Fruit fly (Drosophila melanogaster): ENCODE measurements around the gene Ranbp21.
A peak's percentile ranks its signal among the peaks of the same experiment; 100 is the strongest.

The Ranbp21 gene

DNA sequence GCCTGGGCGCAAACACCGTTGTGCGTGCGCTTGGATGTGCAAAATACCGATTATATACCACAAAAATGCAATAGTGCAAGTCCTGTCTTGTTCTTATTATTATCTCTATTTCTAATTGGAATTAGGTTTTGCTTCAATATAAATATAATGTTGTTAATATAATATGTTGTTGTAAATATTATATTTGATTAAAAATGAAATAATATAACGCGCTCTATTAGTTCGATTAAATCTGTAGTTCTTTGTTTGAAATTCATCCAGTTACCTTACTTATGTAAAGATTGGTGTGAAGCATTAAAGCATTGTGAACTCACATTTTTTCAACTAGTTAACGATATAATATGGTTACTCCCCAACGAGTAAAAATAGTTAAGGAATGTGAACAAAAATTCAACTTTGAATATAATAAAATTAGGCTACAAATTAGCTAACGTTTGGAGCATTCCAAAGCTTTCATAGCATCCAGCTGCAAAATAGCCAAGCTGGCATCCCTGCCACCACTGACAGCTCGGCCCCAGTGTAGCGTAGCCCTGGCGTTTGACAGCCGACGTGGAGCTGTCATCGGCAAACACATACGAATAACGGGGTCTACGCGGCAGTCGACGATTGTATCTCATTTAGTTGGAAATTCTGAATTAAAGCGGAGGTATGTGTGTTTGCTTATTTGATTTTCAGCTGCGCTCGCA lies 9.1 kb downstream of the Ranbp21 start, which contains the start of the genes CG12237 and Sec61gamma (continued):
- peak; percentile 9; the same call in 1 of the 2 replicates for TF ChIP-seq CG14014 (GFP tag; IDR thresholded peaks at IDR 0.05)
- TF ChIP-seq Nf-YB (GFP tag; optimal IDR thresholded peaks at IDR 0.05) = peak; percentile 16
- peak; percentile 41 for TF ChIP-seq CG10267 (tag; optimal IDR thresholded peaks at IDR 0.05)
- TF ChIP-seq gro (GFP tag; optimal IDR thresholded peaks at IDR 0.05) = peak; percentile 26
- TF ChIP-seq chm (GFP tag; IDR thresholded peaks at IDR 0.05) = peak; percentile 41; the same call in 1 of the 2 replicates
- no peak for TF ChIP-seq Camta (GFP tag; optimal IDR thresholded peaks at IDR 0.05)
- TF ChIP-seq sob (GFP tag; IDR thresholded peaks at IDR 0.05) = 0 out of 2 replicates have a peak, but pooled peaks have one; percentile 28
- TF ChIP-seq Fer3 (tag; optimal IDR thresholded peaks at IDR 0.05) = peak; percentile 1
- peak; percentile 5 for TF ChIP-seq CG13775 (GFP tag; optimal IDR thresholded peaks at IDR 0.05)
- TF ChIP-seq HHEX (GFP tag; optimal IDR thresholded peaks at IDR 0.05) = peak; percentile 11
- TF ChIP-seq crp (GFP tag; optimal IDR thresholded peaks at IDR 0.05) = peak in 1 of 2 experiments; percentile 36
- TF ChIP-seq ssp (GFP tag; IDR thresholded peaks at IDR 0.05) = peak; percentile 30
- peak; percentile 58 for TF ChIP-seq slbo (GFP tag; IDR thresholded peaks at IDR 0.05)
- TF ChIP-seq HmgZ (tag; optimal IDR thresholded peaks at IDR 0.05) = peak; percentile 75
- peak; percentile 36 for TF ChIP-seq cg (GFP tag; optimal IDR thresholded peaks at IDR 0.05)
- TF ChIP-seq pzg (GFP tag; optimal IDR thresholded peaks at IDR 0.05) = peak; percentile 84
- peak; percentile 89 for TF ChIP-seq row (GFP tag; IDR thresholded peaks at IDR 0.05)
- peak; percentile 42 for TF ChIP-seq bcd (GFP tag; optimal IDR thresholded peaks at IDR 0.05)
- TF ChIP-seq CG33213 (GFP tag; optimal IDR thresholded peaks at IDR 0.05) = peak; percentile 39
- peak; percentile 58 for TF ChIP-seq Xbp1 (GFP tag; optimal IDR thresholded peaks at IDR 0.05)
- TF ChIP-seq Dref (GFP tag; IDR thresholded peaks at IDR 0.05) = peak; percentile 50
- peak; percentile 25 for TF ChIP-seq lilli (GFP tag; optimal IDR thresholded peaks at IDR 0.05)
- TF ChIP-seq gfzf (GFP tag; optimal IDR thresholded peaks at IDR 0.05) = peak; percentile 39

DNA sequence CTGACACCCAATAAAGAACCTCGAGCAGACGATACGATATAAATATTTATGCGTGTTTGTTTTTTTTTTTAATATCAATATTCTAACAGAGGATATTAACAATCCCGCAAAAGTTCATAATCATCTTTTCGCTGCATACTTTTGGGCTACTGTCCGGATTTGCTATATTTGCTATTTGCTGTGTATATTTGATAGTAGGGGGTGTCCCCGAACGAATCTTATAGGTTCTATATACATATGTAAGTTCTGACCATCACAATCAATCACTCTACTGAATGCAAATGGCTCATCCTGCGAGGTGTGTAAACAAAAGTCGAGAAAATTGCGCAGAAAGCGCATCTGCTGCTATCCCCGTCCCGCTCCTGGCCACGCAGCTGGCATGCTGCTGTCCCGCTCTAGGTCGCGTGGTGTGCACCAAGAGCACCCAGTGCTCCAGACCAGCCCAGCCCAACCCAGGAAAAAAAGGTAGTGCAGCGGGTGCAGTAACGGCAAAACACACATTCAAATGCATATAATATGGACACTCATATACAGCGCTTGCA lies 11.3 kb downstream of the Ranbp21 start:
- no peak for TF ChIP-seq ab (GFP tag; optimal IDR thresholded peaks at IDR 0.05)
- no peak for TF ChIP-seq CG32532 (GFP tag; IDR thresholded peaks at IDR 0.05)
- TF ChIP-seq CG8478 (optimal IDR thresholded peaks at IDR 0.05) = peak; percentile 59
- TF ChIP-seq Poxn (GFP tag; IDR thresholded peaks at IDR 0.05) = no peak
- TF ChIP-seq CG17359 (tag; optimal IDR thresholded peaks at IDR 0.05) = no peak
- peak; percentile 37 for TF ChIP-seq Med (GFP tag)
- no peak for TF ChIP-seq CG9215 (GFP tag; IDR thresholded peaks at IDR 0.05)
- TF ChIP-seq hbn (GFP tag; IDR thresholded peaks at IDR 0.05; ENCODE audit: partially characterized antibody) = no peak
- TF ChIP-seq CG12769 (tag; optimal IDR thresholded peaks at IDR 0.05) = no peak
- no peak for TF ChIP-seq CG16815 (GFP tag; optimal IDR thresholded peaks at IDR 0.05)
- no peak for TF ChIP-seq ap (GFP tag; IDR thresholded peaks at IDR 0.05)
- TF ChIP-seq Doc3 (GFP tag; IDR thresholded peaks at IDR 0.05; ENCODE audit: partially characterized antibody) = no peak
- no peak for TF ChIP-seq unc-4 (GFP tag; IDR thresholded peaks at IDR 0.05; ENCODE audit: partially characterized antibody)
- peak; percentile 46 for TF ChIP-seq CG6254 (GFP tag; optimal IDR thresholded peaks at IDR 0.05)
- no peak for TF ChIP-seq Fer2 (tag; optimal IDR thresholded peaks at IDR 0.05)
- TF ChIP-seq tgo (GFP tag; IDR thresholded peaks at IDR 0.05) = no peak
- no peak for TF ChIP-seq CG15269 (tag; optimal IDR thresholded peaks at IDR 0.05)
- TF ChIP-seq peb (GFP tag; IDR thresholded peaks at IDR 0.05) = no peak
- TF ChIP-seq CG4707 (GFP tag; optimal IDR thresholded peaks at IDR 0.05) = no peak
- no peak for TF ChIP-seq unpg (GFP tag; optimal IDR thresholded peaks at IDR 0.05)
- no peak for TF ChIP-seq stwl (tag; optimal IDR thresholded peaks at IDR 0.05)
- no peak for TF ChIP-seq Six4 (GFP tag; optimal IDR thresholded peaks at IDR 0.05)
- no peak for TF ChIP-seq br (optimal IDR thresholded peaks at IDR 0.05)
- no peak for TF ChIP-seq corto (GFP tag; optimal IDR thresholded peaks at IDR 0.05)
- TF ChIP-seq CG1832 (GFP tag; optimal IDR thresholded peaks at IDR 0.05) = peak; percentile 66
- 0 out of 2 replicates have a peak, but pooled peaks have one; percentile 13 for TF ChIP-seq Bgb (GFP tag; IDR thresholded peaks at IDR 0.05; ENCODE audit: partially characterized antibody)
- no peak for TF ChIP-seq CG5245 (GFP tag; optimal IDR thresholded peaks at IDR 0.05)

All from whole organism, embryonic.